Worm (Caenorhabditis elegans) whole organism, L4/young adult: Measurements from ENCODE around the gene miga-1.

ENCODE experiments used
- W03F9.2 ChIP-seq: fragments of 150-350 bp; optimal IDR thresholded peaks from 2 replicates; lab custom pipeline; 2014; ENCODE audit warnings: missing biosample characterization, missing genetic modification characterization
- him-1 ChIP-seq: sonication (generic microtip); optimal IDR thresholded peaks from 2 replicates; lab custom pipeline; 2016; ENCODE audit warnings: missing genotype, missing genetic modification reagents, missing genetic modification characterization, missing compliant biosample characterization

ce11 chrV:12352445-12352844 is 48.2 kb downstream of the miga-1 start, which contains the start of gene sqt-3:
- no peak for TF ChIP-seq him-1 (tag; lab: Kevin White, UChicago)
- no peak for TF ChIP-seq W03F9.2
